Worm (Caenorhabditis elegans) whole organism, late embryonic: ENCODE measurements around the gene F20G2.6.

Experiments used
- ama-1 ChIP-seq: fragments of 150-350 bp; optimal IDR thresholded peaks from 2 replicates; lab custom pipeline; 2014
- ceh-2 ChIP-seq: sonication (generic microtip); optimal IDR thresholded peaks from 2 replicates; lab custom pipeline; 2016; ENCODE audit warnings: missing genotype, missing genetic modification characterization, missing compliant biosample characterization
- ceh-24 ChIP-seq: sonication (generic microtip); optimal IDR thresholded peaks from 2 replicates; lab custom pipeline; 2016; ENCODE audit warnings: mild to moderate bottlenecking, missing genetic modification characterization, missing compliant biosample characterization
- ceh-9 ChIP-seq: sonication (generic microtip); optimal IDR thresholded peaks from 2 replicates; lab custom pipeline; 2016; ENCODE audit warnings: mild to moderate bottlenecking, missing genetic modification characterization, inconsistent platforms, missing compliant biosample characterization
- dmd-4 ChIP-seq: sonication (generic microtip); optimal IDR thresholded peaks from 2 replicates; lab custom pipeline; 2016; ENCODE audit warnings: borderline replicate concordance, missing genetic modification characterization, missing compliant biosample characterization
- elt-2 ChIP-seq: sonication (generic microtip); optimal IDR thresholded peaks from 2 replicates; lab custom pipeline; 2016; ENCODE audit warnings: missing genetic modification reagents, missing genetic modification characterization, missing compliant biosample characterization
- fkh-10 ChIP-seq: fragments of 150-350 bp; optimal IDR thresholded peaks from 2 replicates; lab custom pipeline; 2014; ENCODE audit warnings: missing biosample characterization, missing genetic modification reagents, missing genetic modification characterization
- hlh-6 ChIP-seq: sonication (generic microtip); optimal IDR thresholded peaks from 2 replicates; lab custom pipeline; 2016; ENCODE audit warnings: missing genotype, missing genetic modification characterization, missing compliant biosample characterization
- hlh-8 ChIP-seq: sonication (generic microtip); optimal IDR thresholded peaks from 2 replicates; lab custom pipeline; 2016; ENCODE audit warnings: missing genotype, missing genetic modification characterization, missing compliant biosample characterization
- nfya-1 ChIP-seq: sonication (generic microtip); optimal IDR thresholded peaks from 2 replicates; lab custom pipeline; 2017; ENCODE audit warnings: missing genetic modification characterization, mild to moderate bottlenecking, missing compliant biosample characterization, antibody characterized with exemption, moderate library complexity
- tbx-2 ChIP-seq: sonication (generic microtip); optimal IDR thresholded peaks from 2 replicates; lab custom pipeline; 2016; ENCODE audit warnings: missing genetic modification characterization, missing compliant biosample characterization
- unc-55 ChIP-seq: sonication (generic microtip); optimal IDR thresholded peaks from 2 replicates; lab custom pipeline; 2017; ENCODE audit warnings: missing biosample characterization, missing genetic modification reagents, missing genetic modification characterization

ce11 chrV:13763723-13764122 lies 846 bp downstream of the F20G2.6 start:
- TF ChIP-seq ceh-9, result no peak
- no peak for TF ChIP-seq tbx-2 (tag; lab: Kevin White, UChicago)
- no peak for TF ChIP-seq fkh-10
- no peak for TF ChIP-seq hlh-6 (tag; lab: Kevin White, UChicago)
- TF ChIP-seq hlh-8 (tag; lab: Kevin White, UChicago), result no peak
- TF ChIP-seq nfya-1, result no peak
- no peak for TF ChIP-seq ama-1 (lab: Kevin White, UChicago)
- TF ChIP-seq dmd-4 (tag; lab: Kevin White, UChicago), result no peak
- no peak for TF ChIP-seq ceh-2
- TF ChIP-seq ceh-24 (tag; lab: Kevin White, UChicago), result no peak
- TF ChIP-seq elt-2, result no peak
- TF ChIP-seq unc-55, result no peak
